Fruit fly (Drosophila melanogaster) whole organism, embryonic: Measurements from ENCODE around the gene Nup107.

Experiments
- Abd-B ChIP-seq: fragments of 200-800 bp; sonication (Bioruptor generic); optimal IDR thresholded peaks from 2 replicates; lab custom pipeline; 2018; ENCODE audit warnings: missing biosample characterization, mild to moderate bottlenecking, missing genetic modification characterization, moderate library complexity
- Atf-2 ChIP-seq: fragments of 200-800 bp; sonication (Bioruptor generic); optimal IDR thresholded peaks from 2 replicates; lab custom pipeline; 2016; ENCODE audit warnings: missing biosample characterization, missing genetic modification characterization
- Bdp1 ChIP-seq: fragments of 200-800 bp; sonication (Bioruptor generic); optimal IDR thresholded peaks from 3 replicates; lab custom pipeline; 2016; ENCODE audit warnings: missing biosample characterization, missing genetic modification characterization
- Blimp-1 ChIP-seq: fragments of 200-800 bp; sonication (Bioruptor generic); optimal IDR thresholded peaks from 3 replicates; lab custom pipeline; 2018; ENCODE audit warnings: missing biosample characterization, missing genetic modification characterization, mild to moderate bottlenecking, moderate library complexity, missing genetic modification reagents
- C15 ChIP-seq: fragments of 200-800 bp; sonication (Bioruptor generic); IDR thresholded peaks from 3 replicates; pipeline ENCODE4 v1.3.6; 2022; ENCODE audit warnings: missing biosample characterization, missing genetic modification characterization
- CG10431 ChIP-seq: fragments of 200-800 bp; sonication (Bioruptor generic); optimal IDR thresholded peaks from 3 replicates; lab custom pipeline; 2018; ENCODE audit warnings: missing biosample characterization, mild to moderate bottlenecking, missing genetic modification characterization
- CG10543 ChIP-seq: fragments of 200-800 bp; sonication (Bioruptor generic); optimal IDR thresholded peaks from 3 replicates; lab custom pipeline; 2017; ENCODE audit warnings: missing biosample characterization, mild to moderate bottlenecking, missing genetic modification characterization, moderate library complexity
- CG10565 ChIP-seq: fragments of 200-800 bp; sonication (Bioruptor generic); optimal IDR thresholded peaks from 3 replicates; lab custom pipeline; 2016; ENCODE audit warnings: missing biosample characterization, mild to moderate bottlenecking, missing genetic modification characterization
- CG10979 ChIP-seq: fragments of 200-800 bp; sonication (Bioruptor generic); optimal IDR thresholded peaks from 2 replicates; lab custom pipeline; 2018; ENCODE audit warnings: missing biosample characterization, mild to moderate bottlenecking, missing genetic modification characterization, moderate library complexity
- CG11504 ChIP-seq: fragments of 200-800 bp; sonication (Bioruptor generic); optimal IDR thresholded peaks from 3 replicates; lab custom pipeline; 2019; ENCODE audit warnings: missing biosample characterization, mild to moderate bottlenecking, missing genetic modification characterization, moderate library complexity
- CG12104 ChIP-seq: fragments of 200-800 bp; sonication (Bioruptor generic); optimal IDR thresholded peaks from 3 replicates; lab custom pipeline; 2016; ENCODE audit warnings: missing biosample characterization, missing genetic modification characterization
- CG1233 ChIP-seq: fragments of 200-800 bp; sonication (Bioruptor generic); optimal IDR thresholded peaks from 4 replicates; lab custom pipeline; 2018; ENCODE audit warnings: missing biosample characterization, mild to moderate bottlenecking, missing genetic modification characterization
- CG12391 ChIP-seq: fragments of 200-800 bp; sonication (Bioruptor generic); optimal IDR thresholded peaks from 3 replicates; lab custom pipeline; 2018; ENCODE audit warnings: missing biosample characterization, mild to moderate bottlenecking, missing genetic modification characterization, moderate library complexity
- CG12659 ChIP-seq: fragments of 200-800 bp; sonication (Bioruptor generic); optimal IDR thresholded peaks from 3 replicates; lab custom pipeline; 2017; ENCODE audit warnings: mild to moderate bottlenecking, missing biosample characterization, missing genetic modification reagents, missing genetic modification characterization
- CG13123 ChIP-seq: fragments of 200-800 bp; sonication (Bioruptor generic); optimal IDR thresholded peaks from 2 replicates; lab custom pipeline; 2016; ENCODE audit warnings: missing biosample characterization, missing genetic modification characterization
- CG13894 ChIP-seq: fragments of 200-800 bp; sonication (Bioruptor generic); optimal IDR thresholded peaks from 3 replicates; lab custom pipeline; 2018; ENCODE audit warnings: missing biosample characterization, mild to moderate bottlenecking, missing genetic modification characterization, moderate library complexity
- CG14710 ChIP-seq: fragments of 200-800 bp; sonication (Bioruptor generic); optimal IDR thresholded peaks from 3 replicates; lab custom pipeline; 2019; ENCODE audit warnings: missing biosample characterization, mild to moderate bottlenecking, missing genetic modification characterization, moderate library complexity
- CG15479 ChIP-seq: fragments of 200-800 bp; sonication (Bioruptor generic); optimal IDR thresholded peaks from 3 replicates; lab custom pipeline; 2019; ENCODE audit warnings: missing biosample characterization, mild to moderate bottlenecking, missing genetic modification characterization, moderate library complexity
- CG1647 ChIP-seq: fragments of 200-800 bp; sonication (Bioruptor generic); optimal IDR thresholded peaks from 3 replicates; lab custom pipeline; 2016; ENCODE audit warnings: missing biosample characterization, missing genetic modification characterization
- CG17359 ChIP-seq: fragments of 200-800 bp; sonication (Bioruptor generic); optimal IDR thresholded peaks from 3 replicates; lab custom pipeline; 2018; ENCODE audit warnings: missing biosample characterization, mild to moderate bottlenecking, missing genetic modification characterization, moderate library complexity
- CG17829 ChIP-seq: fragments of 200-800 bp; optimal IDR thresholded peaks from 2 replicates; lab custom pipeline; 2019; ENCODE audit warnings: missing biosample characterization, mild to moderate bottlenecking, missing genetic modification characterization, moderate library complexity
- CG2678 ChIP-seq: fragments of 200-800 bp; sonication (Bioruptor generic); optimal IDR thresholded peaks from 3 replicates; lab custom pipeline; 2019; ENCODE audit warnings: missing biosample characterization, mild to moderate bottlenecking, missing genetic modification characterization, moderate library complexity
- CG31441 ChIP-seq: fragments of 200-800 bp; sonication (Bioruptor generic); IDR thresholded peaks from 2 replicates; pipeline ENCODE4 v1.3.6; 2022; ENCODE audit warnings: missing biosample characterization, missing genetic modification characterization
- CG33557 ChIP-seq: fragments of 200-800 bp; sonication (Bioruptor generic); optimal IDR thresholded peaks from 2 replicates; lab custom pipeline; 2019; ENCODE audit warnings: missing biosample characterization, mild to moderate bottlenecking, missing genetic modification characterization, moderate library complexity
- CG4424 ChIP-seq: fragments of 200-800 bp; sonication (Bioruptor generic); optimal IDR thresholded peaks from 3 replicates; lab custom pipeline; 2016; ENCODE audit warnings: missing biosample characterization, missing genetic modification characterization
- CG6689 ChIP-seq: fragments of 200-800 bp; sonication (Bioruptor generic); IDR thresholded peaks from 2 replicates; pipeline ENCODE4 v1.3.6; 2022; ENCODE audit warnings: missing biosample characterization, missing genetic modification characterization
- CG8290 ChIP-seq, 3 experiments: fragments of 200-800 bp; sonication (Bioruptor generic); optimal IDR thresholded peaks; 2 replicates each; lab custom pipeline; 2016 to 2019; ENCODE audit warnings: missing biosample characterization in 3 of 3, missing genetic modification characterization in 3 of 3, mild to moderate bottlenecking in 2 of 3, moderate library complexity in 1 of 3
- CG9727 ChIP-seq: fragments of 200-800 bp; sonication (Bioruptor generic); optimal IDR thresholded peaks from 3 replicates; lab custom pipeline; 2017; ENCODE audit warnings: missing biosample characterization, mild to moderate bottlenecking, missing genetic modification characterization
- Hmr ChIP-seq: fragments of 200-800 bp; sonication (Bioruptor generic); optimal IDR thresholded peaks from 3 replicates; lab custom pipeline; 2017; ENCODE audit warnings: mild to moderate bottlenecking, missing biosample characterization, missing genetic modification reagents, missing genetic modification characterization
- Hr51 ChIP-seq, 2 experiments: fragments of 200-800 bp; sonication (Bioruptor generic); optimal IDR thresholded peaks; 2 replicates in 1 of 2; 3 replicates in 1 of 2; lab custom pipeline; 2016 to 2018; ENCODE audit warnings: missing biosample characterization in 2 of 2, missing genetic modification characterization in 2 of 2, mild to moderate bottlenecking in 1 of 2, moderate library complexity in 1 of 2
- Neu2 ChIP-seq: fragments of 200-800 bp; sonication (Bioruptor generic); optimal IDR thresholded peaks from 3 replicates; lab custom pipeline; 2016; ENCODE audit warnings: missing biosample characterization, missing genetic modification characterization, borderline replicate concordance
- NfI ChIP-seq: fragments of 200-800 bp; sonication (Bioruptor generic); optimal IDR thresholded peaks from 3 replicates; lab custom pipeline; 2018; ENCODE audit warnings: missing biosample characterization, mild to moderate bottlenecking, missing genetic modification characterization, moderate library complexity
- Opbp ChIP-seq: fragments of 200-800 bp; sonication (Bioruptor generic); IDR thresholded peaks from 3 replicates; pipeline ENCODE4 v1.3.6; 2022; ENCODE audit warnings: missing biosample characterization, missing genetic modification characterization; ENCODE audit not compliant: partially characterized antibody
- Side ChIP-seq: fragments of 200-800 bp; sonication (Bioruptor generic); optimal IDR thresholded peaks from 2 replicates; lab custom pipeline; 2016; ENCODE audit warnings: missing biosample characterization, missing genetic modification characterization
- ab ChIP-seq: fragments of 200-800 bp; sonication (Bioruptor generic); optimal IDR thresholded peaks from 2 replicates; lab custom pipeline; 2016; ENCODE audit warnings: missing biosample characterization, missing genetic modification characterization
- bab2 ChIP-seq: fragments of 200-800 bp; sonication (Bioruptor generic); optimal IDR thresholded peaks from 2 replicates; lab custom pipeline; 2016; ENCODE audit warnings: missing biosample characterization, missing genetic modification characterization
- bigmax ChIP-seq: fragments of 200-800 bp; sonication (Bioruptor generic); optimal IDR thresholded peaks from 2 replicates; lab custom pipeline; 2018; ENCODE audit warnings: missing biosample characterization, mild to moderate bottlenecking, missing genetic modification characterization
- cg ChIP-seq: fragments of 200-800 bp; sonication (Bioruptor generic); optimal IDR thresholded peaks from 3 replicates; lab custom pipeline; 2019; ENCODE audit warnings: missing biosample characterization, mild to moderate bottlenecking, missing genetic modification characterization, moderate library complexity
- ems ChIP-seq: fragments of 200-800 bp; sonication (Bioruptor generic); optimal IDR thresholded peaks from 3 replicates; lab custom pipeline; 2016; ENCODE audit warnings: missing biosample characterization, missing genetic modification characterization
- gce ChIP-seq: fragments of 200-800 bp; sonication (Bioruptor generic); IDR thresholded peaks from 3 replicates; pipeline ENCODE4 v1.3.6; 2022; ENCODE audit warnings: missing biosample characterization, missing genetic modification characterization
- gt ChIP-seq: fragments of 200-800 bp; sonication (Bioruptor generic); IDR thresholded peaks from 2 replicates; pipeline ENCODE4 v1.3.6; 2022; ENCODE audit warnings: missing biosample characterization, missing genetic modification characterization
- ham ChIP-seq: fragments of 200-800 bp; sonication (Bioruptor generic); IDR thresholded peaks from 2 replicates; pipeline ENCODE4 v1.3.6; 2022; ENCODE audit warnings: missing biosample characterization, missing genetic modification characterization
- kay ChIP-seq: fragments of 200-800 bp; sonication (Bioruptor generic); optimal IDR thresholded peaks from 2 replicates; lab custom pipeline; 2016; ENCODE audit warnings: missing biosample characterization, missing genetic modification characterization
- otp ChIP-seq: fragments of 200-800 bp; sonication (Bioruptor generic); IDR thresholded peaks from 3 replicates; pipeline ENCODE4, ENCODE4 v1.3.6; 2022; ENCODE audit warnings: missing biosample characterization, missing genetic modification characterization
- phol ChIP-seq: fragments of 200-800 bp; sonication (Bioruptor generic); optimal IDR thresholded peaks from 3 replicates; lab custom pipeline; 2018; ENCODE audit warnings: missing biosample characterization, mild to moderate bottlenecking, missing genetic modification characterization, moderate library complexity
- run ChIP-seq: fragments of 200-800 bp; sonication (Bioruptor generic); optimal IDR thresholded peaks from 3 replicates; lab custom pipeline; 2018; ENCODE audit warnings: missing biosample characterization, mild to moderate bottlenecking, missing genetic modification characterization
- sd ChIP-seq: fragments of 200-800 bp; sonication (Bioruptor generic); optimal IDR thresholded peaks from 3 replicates; lab custom pipeline; 2018; ENCODE audit warnings: missing biosample characterization, mild to moderate bottlenecking, missing genetic modification characterization, moderate library complexity
- seq ChIP-seq: fragments of 200-800 bp; sonication (Bioruptor generic); IDR thresholded peaks from 2 replicates; pipeline ENCODE4 v1.3.6; 2022; ENCODE audit warnings: missing biosample characterization, missing genetic modification characterization

Gene Nup107

dm6 chr2L:10689221-10690034 lies 46.4 kb downstream of the Nup107 start, which contains the start of gene CG7294 (continued):
- TF ChIP-seq CG17359 (tag; lab: Kevin White, UChicago) (peak; percentile 23), CG14710 (tag; lab: Kevin White, UChicago) (peak; percentile 20), CG13894 (tag; lab: Kevin White, UChicago) (peak; percentile 38), CG13123 (GFP tag; lab: Kevin White, UChicago) (no peak), sd (tag; lab: Kevin White, UChicago) (peak; percentile 84), NfI (GFP tag; lab: Kevin White, UChicago) (no peak), run (tag; lab: Kevin White, UChicago) (no peak), CG11504 (tag; lab: Kevin White, UChicago) (peak; percentile 60), CG15479 (GFP tag; lab: Kevin White, UChicago) (no peak), CG31441 (peak; percentile 63), ab (GFP tag; lab: Kevin White, UChicago) (no peak), C15 (GFP tag; lab: Robert Waterston, UW) (no peak), CG1647 (GFP tag; lab: Kevin White, UChicago) (no peak), seq (GFP tag; lab: Robert Waterston, UW) (no peak), ham (GFP tag; lab: Robert Waterston, UW) (no peak), Bdp1 (GFP tag; lab: Kevin White, UChicago) (no peak), CG33557 (GFP tag; lab: Kevin White, UChicago) (peak; percentile 11), CG12391 (tag; lab: Kevin White, UChicago) (peak; percentile 37), CG6689 (GFP tag; lab: Robert Waterston, UW) (no peak), otp (GFP tag; lab: Robert Waterston, UW) (no peak), CG9727 (GFP tag; lab: Kevin White, UChicago) (peak; percentile 13), Blimp-1 (GFP tag; lab: Kevin White, UChicago) (peak; percentile 8), CG10543 (GFP tag; lab: Kevin White, UChicago) (no peak), cg (GFP tag; lab: Kevin White, UChicago) (no peak), CG4424 (no peak), Neu2 (GFP tag; lab: Kevin White, UChicago) (no peak), Side (GFP tag; lab: Kevin White, UChicago) (no peak), bab2 (no peak), ems (no peak), Atf-2 (GFP tag; lab: Kevin White, UChicago) (no peak), CG17829 (peak; percentile 27), bigmax (GFP tag; lab: Kevin White, UChicago) (no peak), Abd-B (GFP tag; lab: Kevin White, UChicago) (no peak), Opbp (GFP tag; lab: Robert Waterston, UW) (no peak), Hr51 (GFP tag; optimal IDR thresholded peaks at IDR 0.05; lab: Kevin White, UChicago) (peak in 1 of 2 experiments; percentile 28), CG12104 (GFP tag; lab: Kevin White, UChicago) (no peak), Hmr (GFP tag; lab: Kevin White, UChicago) (no peak), CG12659 (GFP tag; lab: Kevin White, UChicago) (peak; percentile 20), CG2678 (tag; lab: Kevin White, UChicago) (peak; percentile 61), gce (GFP tag; lab: Robert Waterston, UW) (no peak), gt (GFP tag; lab: Robert Waterston, UW) (no peak), phol (tag; lab: Kevin White, UChicago) (peak; percentile 38), CG1233 (GFP tag; lab: Kevin White, UChicago) (no peak), kay (GFP tag; lab: Kevin White, UChicago) (no peak), CG10565 (GFP tag; lab: Kevin White, UChicago) (no peak), CG10431 (GFP tag; lab: Kevin White, UChicago) (no peak), CG8290 (GFP tag; optimal IDR thresholded peaks at IDR 0.05; lab: Kevin White, UChicago) (no peak), CG8290 (tag; optimal IDR thresholded peaks at IDR 0.05; lab: Kevin White, UChicago) (no peak), CG10979 (tag; lab: Kevin White, UChicago) (peak; percentile 54)
